Worm (Caenorhabditis elegans) whole organism, L1 larva: ENCODE data around the gene T05A7.11.
A peak's percentile ranks its signal among the peaks of the same experiment; 100 is the strongest.

ENCODE experiments used
- C34B4.2 ChIP-seq: sonication (generic microtip); optimal IDR thresholded peaks from 2 replicates; lab custom pipeline; 2017; ENCODE audit warnings: mild to moderate bottlenecking, missing genetic modification characterization, missing compliant biosample characterization
- aha-1 ChIP-seq: fragments of 150-350 bp; optimal IDR thresholded peaks from 2 replicates; lab custom pipeline; 2014; ENCODE audit warnings: missing biosample characterization, missing genetic modification characterization
- aly-2 ChIP-seq: fragments of 150-350 bp; optimal IDR thresholded peaks from 2 replicates; lab custom pipeline; 2014; ENCODE audit warnings: missing biosample characterization, missing genetic modification characterization
- ama-1 ChIP-seq: fragments of 150-350 bp; optimal IDR thresholded peaks from 2 replicates; lab custom pipeline; 2014
- blmp-1 ChIP-seq: fragments of 150-350 bp; optimal IDR thresholded peaks from 2 replicates; lab custom pipeline; 2014; ENCODE audit warnings: missing biosample characterization, missing genetic modification characterization
- ceh-82 ChIP-seq, 3 experiments: fragments of 150-350 bp in 1 of 3; sonication (generic microtip) in 2 of 3; optimal IDR thresholded peaks; 2 replicates each; lab custom pipeline; 2014 to 2017; ENCODE audit warnings: missing biosample characterization in 3 of 3, missing genetic modification characterization in 3 of 3
- ceh-88 ChIP-seq: fragments of 200-800 bp; sonication (Bioruptor generic); IDR thresholded peaks from 2 replicates; pipeline ENCODE4 v1.3.6; 2022; ENCODE audit warnings: missing genetic modification characterization, missing compliant biosample characterization
- ceh-90 ChIP-seq: sonication (generic microtip); optimal IDR thresholded peaks from 2 replicates; lab custom pipeline; 2016; ENCODE audit warnings: missing genetic modification characterization, missing compliant biosample characterization
- dsc-1 ChIP-seq: sonication (generic microtip); optimal IDR thresholded peaks from 2 replicates; lab custom pipeline; 2016; ENCODE audit warnings: mild to moderate bottlenecking, missing genetic modification characterization, missing compliant biosample characterization
- efl-1 ChIP-seq, 4 experiments: fragments of 150-350 bp; optimal IDR thresholded peaks in 3 of 4; peaks in 1 of 4; 1 replicate in 1 of 4; 2 replicates in 3 of 4; lab custom pipeline; 2014; ENCODE audit warnings: missing biosample characterization in 2 of 4, missing genetic modification characterization in 2 of 4, missing genetic modification reagents in 2 of 4
- egl-27 ChIP-seq, 2 experiments: fragments of 150-350 bp in 1 of 2; sonication (generic microtip); optimal IDR thresholded peaks; 3 replicates each; lab custom pipeline; 2017 to 2018; ENCODE audit warnings: missing biosample characterization in 2 of 2, missing genetic modification characterization in 2 of 2, missing genetic modification reagents in 2 of 2
- elt-2 ChIP-seq: sonication (generic microtip); optimal IDR thresholded peaks from 2 replicates; lab custom pipeline; 2016; ENCODE audit warnings: missing genetic modification characterization, mild to moderate bottlenecking, inconsistent platforms, missing compliant biosample characterization, missing genetic modification reagents
- elt-3 ChIP-seq, 6 experiments: fragments of 150-350 bp in 1 of 6; sonication (generic microtip); optimal IDR thresholded peaks; 2 replicates each; lab custom pipeline; 2017 to 2018; ENCODE audit warnings: missing biosample characterization in 6 of 6, missing genetic modification characterization in 6 of 6, inconsistent platforms in 1 of 6
- fkh-10 ChIP-seq: sonication (generic microtip); optimal IDR thresholded peaks from 2 replicates; lab custom pipeline; 2017; ENCODE audit warnings: missing biosample characterization, missing genetic modification reagents, missing genetic modification characterization
- fkh-4 ChIP-seq: sonication (generic microtip); optimal IDR thresholded peaks from 2 replicates; lab custom pipeline; 2016; ENCODE audit warnings: missing compliant biosample characterization, missing genetic modification characterization, borderline replicate concordance
- fkh-8 ChIP-seq: sonication (generic microtip); optimal IDR thresholded peaks from 2 replicates; lab custom pipeline; 2016; ENCODE audit warnings: mild to moderate bottlenecking, missing genetic modification characterization, missing compliant biosample characterization
- grh-1 ChIP-seq: fragments of 200-800 bp; sonication (Bioruptor generic); IDR thresholded peaks from 2 replicates; pipeline ENCODE4 v1.3.6; 2022; ENCODE audit warnings: missing genetic modification reagents, missing genetic modification characterization, missing compliant biosample characterization
- hlh-17 ChIP-seq: fragments of 200-800 bp; sonication (Bioruptor generic); optimal IDR thresholded peaks from 2 replicates; lab custom pipeline; 2018; ENCODE audit warnings: missing genetic modification characterization, mild to moderate bottlenecking, missing compliant biosample characterization, moderate library complexity, borderline replicate concordance
- isw-1 ChIP-seq: fragments of 200-800 bp; sonication (Bioruptor generic); IDR thresholded peaks from 2 replicates; pipeline ENCODE4 v1.3.6; 2022; ENCODE audit warnings: missing genetic modification characterization, missing compliant biosample characterization
- lir-3 ChIP-seq: sonication (generic microtip); optimal IDR thresholded peaks from 2 replicates; lab custom pipeline; 2016; ENCODE audit warnings: mild to moderate bottlenecking, missing genetic modification characterization, moderate library complexity, missing compliant biosample characterization; ENCODE audit not compliant: poor library complexity
- lsy-2 ChIP-seq, 2 experiments: fragments of 150-350 bp; optimal IDR thresholded peaks; 2 replicates each; lab custom pipeline; 2014; ENCODE audit warnings: missing biosample characterization in 2 of 2, missing genetic modification characterization in 2 of 2
- mab-9 ChIP-seq: fragments of 200-800 bp; sonication (Bioruptor generic); IDR thresholded peaks from 2 replicates; pipeline ENCODE4 v1.3.6; 2022; ENCODE audit warnings: missing genetic modification reagents, missing genetic modification characterization, missing compliant biosample characterization
- mdl-1 ChIP-seq, 2 experiments: fragments of 150-350 bp; optimal IDR thresholded peaks; 2 replicates each; lab custom pipeline; 2014 to 2017; ENCODE audit warnings: missing biosample characterization in 2 of 2, missing genetic modification characterization in 2 of 2, inconsistent platforms in 1 of 2
- mep-1 ChIP-seq: fragments of 150-350 bp; optimal IDR thresholded peaks from 2 replicates; lab custom pipeline; 2014; ENCODE audit warnings: missing biosample characterization, missing genetic modification characterization
- nhr-19 ChIP-seq: fragments of 200-800 bp; sonication (Bioruptor generic); conservative IDR thresholded peaks from 2 replicates; pipeline ENCODE4 v1.3.6; 2022; ENCODE audit warnings: missing genetic modification characterization, missing compliant biosample characterization
- nhr-237 ChIP-seq: fragments of 150-350 bp; optimal IDR thresholded peaks from 2 replicates; lab custom pipeline; 2014; ENCODE audit warnings: missing biosample characterization, missing genetic modification characterization
- nhr-28 ChIP-seq: fragments of 150-350 bp; optimal IDR thresholded peaks from 2 replicates; lab custom pipeline; 2014; ENCODE audit warnings: missing biosample characterization, missing genetic modification characterization
- nhr-47 ChIP-seq: sonication (generic microtip); optimal IDR thresholded peaks from 2 replicates; lab custom pipeline; 2016; ENCODE audit warnings: mild to moderate bottlenecking, missing genetic modification characterization, moderate library complexity, missing compliant biosample characterization
- nhr-71 ChIP-seq: sonication (generic microtip); optimal IDR thresholded peaks from 2 replicates; lab custom pipeline; 2016; ENCODE audit warnings: mild to moderate bottlenecking, missing genetic modification characterization, moderate library complexity, missing compliant biosample characterization
- nhr-77 ChIP-seq: fragments of 150-350 bp; optimal IDR thresholded peaks from 2 replicates; lab custom pipeline; 2014; ENCODE audit warnings: missing biosample characterization, missing genetic modification characterization
- nhr-84 ChIP-seq: sonication (generic microtip); optimal IDR thresholded peaks from 2 replicates; lab custom pipeline; 2017; ENCODE audit warnings: missing biosample characterization, missing genetic modification characterization
- nhr-85 ChIP-seq: sonication (generic microtip); peaks from one replicate; lab custom pipeline; 2016; ENCODE audit warnings: missing genetic modification characterization, inconsistent platforms, missing compliant biosample characterization
- nhr-90 ChIP-seq: sonication (generic microtip); optimal IDR thresholded peaks from 2 replicates; lab custom pipeline; 2016; ENCODE audit warnings: mild to moderate bottlenecking, missing genetic modification characterization, missing compliant biosample characterization; ENCODE audit not compliant: poor library complexity
- pag-3 ChIP-seq: sonication (generic microtip); optimal IDR thresholded peaks from 2 replicates; lab custom pipeline; 2017; ENCODE audit warnings: missing genetic modification characterization, mild to moderate bottlenecking, missing compliant biosample characterization, antibody characterized with exemption, borderline replicate concordance; ENCODE audit not compliant: insufficient read depth
- rnt-1 ChIP-seq: sonication (generic microtip); optimal IDR thresholded peaks from 2 replicates; lab custom pipeline; 2016; ENCODE audit warnings: mild to moderate bottlenecking, missing genetic modification characterization, moderate library complexity, missing compliant biosample characterization
- skn-1 ChIP-seq: fragments of 150-350 bp; optimal IDR thresholded peaks from 2 replicates; lab custom pipeline; 2014; ENCODE audit warnings: missing biosample characterization, missing genetic modification characterization
- snu-23 ChIP-seq: sonication (generic microtip); optimal IDR thresholded peaks from 2 replicates; lab custom pipeline; 2016; ENCODE audit warnings: missing genetic modification characterization, missing compliant biosample characterization
- sup-37 ChIP-seq: fragments of 200-800 bp; sonication (Bioruptor generic); optimal IDR thresholded peaks from 2 replicates; lab custom pipeline; 2018; ENCODE audit warnings: mild to moderate bottlenecking, missing genetic modification characterization, missing compliant biosample characterization
- swsn-7 ChIP-seq: sonication (generic microtip); optimal IDR thresholded peaks from 2 replicates; lab custom pipeline; 2016; ENCODE audit warnings: missing genetic modification characterization, missing compliant biosample characterization
- tbx-2 ChIP-seq: sonication (generic microtip); optimal IDR thresholded peaks from 2 replicates; lab custom pipeline; 2016; ENCODE audit warnings: missing genetic modification characterization, missing compliant biosample characterization
- unc-130 ChIP-seq: fragments of 150-350 bp; optimal IDR thresholded peaks from 2 replicates; lab custom pipeline; 2017; ENCODE audit warnings: missing biosample characterization, missing genetic modification characterization, inconsistent platforms
- unc-30 ChIP-seq: sonication (generic microtip); optimal IDR thresholded peaks from 2 replicates; lab custom pipeline; 2017; ENCODE audit warnings: missing biosample characterization, missing genetic modification characterization
- unc-62 ChIP-seq: fragments of 150-350 bp; optimal IDR thresholded peaks from 2 replicates; lab custom pipeline; 2014; ENCODE audit warnings: missing biosample characterization, missing genetic modification reagents, missing genetic modification characterization
- xbp-1 ChIP-seq: sonication (generic microtip); optimal IDR thresholded peaks from 2 replicates; lab custom pipeline; 2016; ENCODE audit warnings: missing genetic modification characterization, missing compliant biosample characterization
- ztf-4 ChIP-seq: fragments of 150-350 bp; optimal IDR thresholded peaks from 2 replicates; lab custom pipeline; 2014; ENCODE audit warnings: missing biosample characterization, missing genetic modification characterization

T05A7.11 gene

DNA sequence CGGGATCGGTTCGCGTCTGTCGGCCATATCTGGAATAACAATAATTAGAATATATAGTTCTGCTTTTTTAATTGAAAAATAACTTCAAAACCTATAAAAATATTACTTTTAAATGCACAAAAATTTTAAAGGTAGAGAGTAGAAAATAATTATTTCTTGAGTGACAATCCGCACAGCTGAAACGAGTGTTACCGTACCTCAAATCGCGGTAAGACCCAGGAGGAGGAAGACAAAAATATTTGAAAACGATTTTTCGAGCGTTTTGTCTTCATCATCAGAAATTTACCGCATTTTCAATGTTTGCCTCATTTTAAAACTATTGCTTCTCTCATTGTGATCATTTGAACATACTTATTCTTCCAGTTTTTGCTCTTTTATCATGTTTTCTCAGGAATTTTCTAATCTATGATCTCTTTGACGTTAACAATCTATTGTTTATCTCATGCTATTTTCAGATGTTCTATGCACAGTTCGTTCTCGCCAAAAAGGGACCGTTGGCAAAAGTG, 33.1 kb upstream of the T05A7.11 start, which contains the start of the genes rpn-5 and scc-1 (continued):
- TF ChIP-seq ztf-4 (peak; percentile 17), egl-27 (tag; optimal IDR thresholded peaks at IDR 0.05; lab: Kevin White, UChicago) (no peak), tbx-2 (tag; lab: Kevin White, UChicago) (peak; percentile 67), nhr-77 (peak; percentile 42), efl-1 (optimal IDR thresholded peaks at IDR 0.05; lab: Kevin White, UChicago) (peak; percentile 93 to 96), efl-1 (GFP tag; optimal IDR thresholded peaks at IDR 0.05 in 1 of 2; lab: Kevin White, UChicago) (peak; percentile 94 to 99), nhr-90 (peak; percentile 58), xbp-1 (peak; percentile 66), snu-23 (GFP tag; lab: Kevin White, UChicago) (peak; percentile 77), nhr-19 (peak; percentile 70), nhr-237 (no peak), elt-2 (peak; percentile 32), unc-30 (tag; lab: Kevin White, UChicago) (no peak), hlh-17 (no peak), nhr-84 (no peak), lsy-2 (tag; optimal IDR thresholded peaks at IDR 0.05; lab: Kevin White, UChicago) (peak; percentile 99 to 100), ceh-88 (peak; percentile 22; the same call in 1 of the 2 replicates), isw-1 (GFP tag; lab: Robert Waterston, UW) (peak; percentile 77), unc-62 (GFP tag; lab: Kevin White, UChicago) (no peak), ama-1 (lab: Kevin White, UChicago) (no peak), ceh-90 (tag; lab: Kevin White, UChicago) (peak; percentile 39), grh-1 (GFP tag; lab: Robert Waterston, UW) (no peak), dsc-1 (tag; lab: Kevin White, UChicago) (peak; percentile 58), blmp-1 (peak; percentile 75), mdl-1 (tag; optimal IDR thresholded peaks at IDR 0.05; lab: Kevin White, UChicago) (peak in 1 of 2 experiments; percentile 49), fkh-4 (no peak), nhr-47 (tag; lab: Kevin White, UChicago) (peak; percentile 75), elt-3 (tag; optimal IDR thresholded peaks at IDR 0.05; lab: Kevin White, UChicago) (peak in 2 of 6 experiments; percentile 57 to 64), swsn-7 (tag; lab: Kevin White, UChicago) (peak; percentile 66), unc-130 (peak; percentile 84), aly-2 (no peak), aha-1 (no peak), skn-1 (peak; percentile 100), pag-3 (no peak), fkh-10 (GFP tag; lab: Kevin White, UChicago) (no peak), nhr-28 (no peak), lir-3 (peak; percentile 66), nhr-71 (peak; percentile 81), mep-1 (tag; lab: Kevin White, UChicago) (peak; percentile 79), C34B4.2 (tag; lab: Kevin White, UChicago) (no peak), fkh-8 (tag; lab: Kevin White, UChicago) (peak; percentile 12)

DNA sequence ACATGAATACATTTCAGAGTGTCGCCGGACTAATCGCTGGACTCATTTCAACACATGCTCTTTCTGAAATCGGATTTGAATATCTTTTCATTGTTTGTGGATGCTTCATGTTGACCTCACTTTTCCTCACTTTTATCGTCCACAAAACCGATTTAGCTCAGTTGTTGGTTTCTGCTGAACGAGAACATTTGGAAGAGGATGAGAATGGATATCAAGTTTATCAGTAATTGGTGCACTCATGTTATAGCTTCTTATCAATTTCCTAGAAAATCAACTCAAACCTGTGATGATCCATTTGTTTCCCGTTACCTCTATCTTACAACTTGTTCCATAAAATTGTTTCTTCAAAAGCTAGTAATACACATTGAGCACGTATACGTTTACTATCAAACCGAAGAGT, 30.8 kb upstream of the T05A7.11 start:
- no peak for TF ChIP-seq ceh-88
- no peak for TF ChIP-seq mdl-1 (tag; optimal IDR thresholded peaks at IDR 0.05; lab: Kevin White, UChicago)
- no peak for TF ChIP-seq sup-37 (GFP tag; lab: Kevin White, UChicago)
- TF ChIP-seq mab-9 (GFP tag; lab: Robert Waterston, UW), result no peak
- TF ChIP-seq rnt-1, result no peak
- TF ChIP-seq aly-2, result peak; percentile 40
- peak; percentile 14 for TF ChIP-seq nhr-85
- no peak for TF ChIP-seq ceh-82 (tag; optimal IDR thresholded peaks at IDR 0.05; lab: Kevin White, UChicago)
- TF ChIP-seq, all 84 proteins: peak for 2
